Fruit fly (Drosophila melanogaster): Measurements from ENCODE around the gene TwdlY.
A peak's percentile ranks its signal among the peaks of the same experiment; 100 is the strongest.

The TwdlY gene

dm6 chrX:16781055-16781454, 46.3 kb downstream of the TwdlY start (continued):
- TF ChIP-seq Rx (GFP tag; IDR thresholded peaks at IDR 0.05) (peak; percentile 32; the same call in 1 of the 2 replicates), CG32532 (GFP tag; IDR thresholded peaks at IDR 0.05) (peak; percentile 44; the same call in 1 of the 2 replicates), CG8924 (tag; optimal IDR thresholded peaks at IDR 0.05) (peak; percentile 17), Med (GFP tag) (peak; percentile 88), Ravus (GFP tag; IDR thresholded peaks at IDR 0.05) (no peak), CG14860 (GFP tag; IDR thresholded peaks at IDR 0.05; ENCODE audit: partially characterized antibody) (no peak), CG6254 (GFP tag; optimal IDR thresholded peaks at IDR 0.05) (no peak), unpg (GFP tag; optimal IDR thresholded peaks at IDR 0.05) (peak; percentile 53), Adf1 (GFP tag; IDR thresholded peaks at IDR 0.05) (no peak), CG11695 (GFP tag; IDR thresholded peaks at IDR 0.05) (0 out of 3 replicates have a peak, but pooled peaks have one; percentile 10), CG11456 (GFP tag; IDR thresholded peaks at IDR 0.05) (peak; percentile 55; the same call in 1 of the 3 replicates), CG16863 (GFP tag; optimal IDR thresholded peaks at IDR 0.05) (peak; percentile 43), CG12104 (GFP tag; optimal IDR thresholded peaks at IDR 0.05) (no peak), bab2 (GFP tag; optimal IDR thresholded peaks at IDR 0.05) (peak; percentile 27), cg (GFP tag; optimal IDR thresholded peaks at IDR 0.05) (no peak), cas (GFP tag; IDR thresholded peaks at IDR 0.05) (0 out of 2 replicates have a peak, but pooled peaks have one; percentile 41), sug (tag; optimal IDR thresholded peaks at IDR 0.05) (no peak), CG8290 (GFP tag; optimal IDR thresholded peaks at IDR 0.05) (no peak), CG8290 (tag; optimal IDR thresholded peaks at IDR 0.05) (peak in 1 of 2 experiments; percentile 69), CG9215 (GFP tag; IDR thresholded peaks at IDR 0.05) (peak; percentile 21; the same call in 1 of the 2 replicates), grn (GFP tag; optimal IDR thresholded peaks at IDR 0.05) (no peak), disco-r (GFP tag; optimal IDR thresholded peaks at IDR 0.05) (no peak), CG3847 (GFP tag; IDR thresholded peaks at IDR 0.05) (peak; percentile 50), fd102C (GFP tag; optimal IDR thresholded peaks at IDR 0.05) (no peak), kay (GFP tag; optimal IDR thresholded peaks at IDR 0.05) (no peak), Hmr (GFP tag; optimal IDR thresholded peaks at IDR 0.05) (peak; percentile 15), CG11398 (GFP tag; optimal IDR thresholded peaks at IDR 0.05) (peak; percentile 8), CG42726 (GFP tag; IDR thresholded peaks at IDR 0.05; ENCODE audit: partially characterized antibody) (no peak), slbo (GFP tag; IDR thresholded peaks at IDR 0.05) (peak; percentile 30; the same call in 1 of the 2 replicates), CG9609 (GFP tag; optimal IDR thresholded peaks at IDR 0.05) (peak; percentile 81), CkIIα-i1 (GFP tag; IDR thresholded peaks at IDR 0.05) (no peak), row (GFP tag; IDR thresholded peaks at IDR 0.05) (peak; percentile 32; the same call in 1 of the 3 replicates), nom (GFP tag; optimal IDR thresholded peaks at IDR 0.05) (no peak), sens-2 (GFP tag; IDR thresholded peaks at IDR 0.05) (no peak), PHDP (tag; optimal IDR thresholded peaks at IDR 0.05) (peak; percentile 12), pfk (GFP tag; optimal IDR thresholded peaks at IDR 0.05) (no peak), otp (GFP tag; IDR thresholded peaks at IDR 0.05) (0 out of 3 replicates have a peak, but pooled peaks have one; percentile 33), Ets97D (GFP tag; optimal IDR thresholded peaks at IDR 0.05) (no peak), HLH54F (GFP tag; optimal IDR thresholded peaks at IDR 0.05) (peak; percentile 23), CG18619 (GFP tag; optimal IDR thresholded peaks at IDR 0.05) (no peak), zfh2 (GFP tag; optimal IDR thresholded peaks at IDR 0.05) (peak; percentile 41), gem (tag; optimal IDR thresholded peaks at IDR 0.05) (peak; percentile 51), CG33213 (GFP tag; optimal IDR thresholded peaks at IDR 0.05) (no peak), CG8089 (GFP tag; optimal IDR thresholded peaks at IDR 0.05) (peak; percentile 6), H15 (GFP tag; IDR thresholded peaks at IDR 0.05) (0 out of 3 replicates have a peak, but pooled peaks have one; percentile 20), CG11696 (GFP tag; IDR thresholded peaks at IDR 0.05) (peak; percentile 19; the same call in 1 of the 2 replicates), CG1529 (GFP tag; optimal IDR thresholded peaks at IDR 0.05) (no peak), CG2875 (GFP tag; optimal IDR thresholded peaks at IDR 0.05) (no peak), lab (GFP tag; optimal IDR thresholded peaks at IDR 0.05) (peak; percentile 58), CG1792 (GFP tag; optimal IDR thresholded peaks at IDR 0.05) (no peak), phol (tag; optimal IDR thresholded peaks at IDR 0.05) (peak; percentile 11)

Data from whole organism, embryonic.